Fruit fly (Drosophila melanogaster): Measurements from ENCODE around the gene CG12983.

Gene CG12983

dm6 chr3L:20933706-20934105 is 32.9 kb downstream of the CG12983 start:
- TF ChIP-seq CG2199 (GFP tag; IDR thresholded peaks at IDR 0.05), result peak; percentile 18; the same call in 1 of the 3 replicates
- no peak for TF ChIP-seq ab (GFP tag; optimal IDR thresholded peaks at IDR 0.05)
- no peak for TF ChIP-seq Abd-B (GFP tag; optimal IDR thresholded peaks at IDR 0.05)
- no peak for TF ChIP-seq CG11723 (GFP tag; optimal IDR thresholded peaks at IDR 0.05)
- TF ChIP-seq CG1603 (tag; optimal IDR thresholded peaks at IDR 0.05), result no peak
- no peak for TF ChIP-seq CG14710 (tag; optimal IDR thresholded peaks at IDR 0.05)
- no peak for TF ChIP-seq Bgb (GFP tag; IDR thresholded peaks at IDR 0.05; ENCODE audit: partially characterized antibody)
- no peak for TF ChIP-seq CG2678 (tag; optimal IDR thresholded peaks at IDR 0.05)
- TF ChIP-seq Mrtf (GFP tag; IDR thresholded peaks at IDR 0.05), result 0 out of 3 replicates have a peak, but pooled peaks have one; percentile 7
- TF ChIP-seq CG2712 (tag; optimal IDR thresholded peaks at IDR 0.05), result no peak
- no peak for TF ChIP-seq CG8281 (tag; optimal IDR thresholded peaks at IDR 0.05)
- no peak for TF ChIP-seq eyg (GFP tag; optimal IDR thresholded peaks at IDR 0.05)
- TF ChIP-seq bowl (GFP tag; IDR thresholded peaks at IDR 0.05), result no peak
- TF ChIP-seq CG32767 (GFP tag; IDR thresholded peaks at IDR 0.05), result no peak
- no peak for TF ChIP-seq grn (GFP tag; optimal IDR thresholded peaks at IDR 0.05)
- no peak for TF ChIP-seq trem (tag; optimal IDR thresholded peaks at IDR 0.05)
- TF ChIP-seq Ets65A (GFP tag), result peak; percentile 46
- no peak for TF ChIP-seq tgo (GFP tag; IDR thresholded peaks at IDR 0.05)
- TF ChIP-seq HLH3B (GFP tag; IDR thresholded peaks at IDR 0.05), result 0 out of 2 replicates have a peak, but pooled peaks have one; percentile 13
- TF ChIP-seq zfh2 (GFP tag; optimal IDR thresholded peaks at IDR 0.05), result no peak
- no peak for TF ChIP-seq Xbp1 (GFP tag; optimal IDR thresholded peaks at IDR 0.05)
- peak; percentile 8 for TF ChIP-seq corto (GFP tag; optimal IDR thresholded peaks at IDR 0.05)
- no peak for TF ChIP-seq CG16863 (GFP tag; optimal IDR thresholded peaks at IDR 0.05)
- TF ChIP-seq CG7928 (GFP tag; optimal IDR thresholded peaks at IDR 0.05), result no peak
- no peak for TF ChIP-seq CG9876 (GFP tag; optimal IDR thresholded peaks at IDR 0.05)
- TF ChIP-seq D19A (tag; optimal IDR thresholded peaks at IDR 0.05), result no peak
- no peak for TF ChIP-seq abd-A (tag; optimal IDR thresholded peaks at IDR 0.05)
- no peak for TF ChIP-seq CG10565 (GFP tag; optimal IDR thresholded peaks at IDR 0.05)
- no peak for TF ChIP-seq Eip74EF (GFP tag; optimal IDR thresholded peaks at IDR 0.05)
- no peak for TF ChIP-seq lbe (GFP tag; optimal IDR thresholded peaks at IDR 0.05)
- TF ChIP-seq seq (GFP tag; IDR thresholded peaks at IDR 0.05), result no peak
- TF ChIP-seq CG10366 (GFP tag; IDR thresholded peaks at IDR 0.05), result no peak
- TF ChIP-seq CG32772 (GFP tag; IDR thresholded peaks at IDR 0.05), result peak; percentile 16; the same call in 1 of the 2 replicates
- no peak for TF ChIP-seq HHEX (GFP tag; optimal IDR thresholded peaks at IDR 0.05)
- no peak for TF ChIP-seq amos (GFP tag; IDR thresholded peaks at IDR 0.05; ENCODE audit: partially characterized antibody)
- TF ChIP-seq prd (optimal IDR thresholded peaks at IDR 0.05), result no peak
- TF ChIP-seq prd (GFP tag; IDR thresholded peaks at IDR 0.05), result no peak
- TF ChIP-seq nom (GFP tag; optimal IDR thresholded peaks at IDR 0.05), result peak; percentile 12
- TF ChIP-seq sob (GFP tag; IDR thresholded peaks at IDR 0.05), result no peak
- TF ChIP-seq Drgx (GFP tag; IDR thresholded peaks at IDR 0.05), result peak; percentile 42
- TF ChIP-seq cas (GFP tag; IDR thresholded peaks at IDR 0.05), result no peak
- TF ChIP-seq jing (GFP tag; optimal IDR thresholded peaks at IDR 0.05), result no peak
- no peak for TF ChIP-seq NFAT (GFP tag; IDR thresholded peaks at IDR 0.05)
- peak; percentile 95 for TF ChIP-seq CG11504 (tag; optimal IDR thresholded peaks at IDR 0.05)
- TF ChIP-seq Opbp (GFP tag; IDR thresholded peaks at IDR 0.05; ENCODE audit: partially characterized antibody), result no peak
